Fruit fly (Drosophila melanogaster) whole organism, wandering third instar larva: ENCODE results near the gene mahe.

Source experiments
- Abd-B ChIP-seq: fragments of >200 bp; optimal IDR thresholded peaks from 2 replicates; lab custom pipeline; 2017; ENCODE audit warnings: missing biosample characterization, missing genetic modification characterization
- CG32264 ChIP-seq: fragments of 200-800 bp; sonication (Bioruptor generic); optimal IDR thresholded peaks from 2 replicates; lab custom pipeline; 2016; ENCODE audit warnings: missing biosample characterization, missing genetic modification characterization
- CG9705 ChIP-seq: fragments of 200-800 bp; sonication (Bioruptor generic); optimal IDR thresholded peaks from 2 replicates; lab custom pipeline; 2018; ENCODE audit warnings: missing biosample characterization, mild to moderate bottlenecking, missing genetic modification characterization
- CrebA ChIP-seq: fragments of 200-800 bp; sonication (Bioruptor generic); optimal IDR thresholded peaks from 2 replicates; lab custom pipeline; 2016; ENCODE audit warnings: missing biosample characterization, mild to moderate bottlenecking, missing genetic modification characterization, borderline replicate concordance
- Dfd ChIP-seq: fragments of >200 bp; optimal IDR thresholded peaks from 2 replicates; lab custom pipeline; 2017; ENCODE audit warnings: missing biosample characterization, missing genetic modification characterization
- Dif ChIP-seq: fragments of 200-275, 200-300 bp; sonication (Bioruptor generic); optimal IDR thresholded peaks from 2 replicates; lab custom pipeline; 2018; ENCODE audit warnings: missing biosample characterization, missing genetic modification characterization; ENCODE audit not compliant: partially characterized antibody
- GATAd ChIP-seq: sonication (Bioruptor generic); optimal IDR thresholded peaks from 2 replicates; lab custom pipeline; 2016; ENCODE audit warnings: missing biosample characterization, missing genetic modification characterization
- HLH106 ChIP-seq: fragments of 200-800 bp; optimal IDR thresholded peaks from 3 replicates; lab custom pipeline; 2019; ENCODE audit warnings: missing biosample characterization, mild to moderate bottlenecking, missing genetic modification characterization, moderate library complexity
- Hnf4 ChIP-seq: fragments of 200-800 bp; sonication (Bioruptor generic); optimal IDR thresholded peaks from 2 replicates; lab custom pipeline; 2016; ENCODE audit warnings: missing biosample characterization, mild to moderate bottlenecking, missing genetic modification characterization
- Hr78 ChIP-seq: fragments of >200 bp; optimal IDR thresholded peaks from 2 replicates; lab custom pipeline; 2017; ENCODE audit warnings: missing biosample characterization, missing genetic modification characterization
- Hr83 ChIP-seq: fragments of 200-300 bp; sonication (Bioruptor generic); optimal IDR thresholded peaks from 2 replicates; lab custom pipeline; 2016; ENCODE audit warnings: missing biosample characterization, mild to moderate bottlenecking, missing genetic modification characterization, moderate library complexity; ENCODE audit not compliant: poor library complexity, severe bottlenecking
- Jra ChIP-seq: sonication (Bioruptor generic); optimal IDR thresholded peaks from 2 replicates; lab custom pipeline; 2016; ENCODE audit warnings: missing biosample characterization, missing genetic modification characterization
- Mio ChIP-seq: sonication (Bioruptor generic); optimal IDR thresholded peaks from 2 replicates; lab custom pipeline; 2016; ENCODE audit warnings: missing biosample characterization, missing genetic modification characterization
- Myc ChIP-seq: fragments of >200 bp; optimal IDR thresholded peaks from 2 replicates; lab custom pipeline; 2017
- N ChIP-seq: fragments of >200 bp; optimal IDR thresholded peaks from 2 replicates; lab custom pipeline; 2018; ENCODE audit warnings: missing biosample characterization, missing external identifiers, missing genetic modification characterization
- OdsH ChIP-seq: fragments of 200-800 bp; sonication (Bioruptor generic); optimal IDR thresholded peaks from 2 replicates; lab custom pipeline; 2016; ENCODE audit warnings: missing biosample characterization, mild to moderate bottlenecking, missing genetic modification characterization
- Rel ChIP-seq, 2 experiments: fragments of 200-800 bp; sonication (Bioruptor generic) in 1 of 2; optimal IDR thresholded peaks; 2 replicates in 1 of 2; 3 replicates in 1 of 2; lab custom pipeline; 2016 to 2019; ENCODE audit warnings: mild to moderate bottlenecking in 2 of 2, missing biosample characterization in 2 of 2, missing genetic modification characterization in 2 of 2, moderate library complexity in 1 of 2
- Sp1 ChIP-seq: fragments of 200-800 bp; sonication (Bioruptor generic); optimal IDR thresholded peaks from 3 replicates; lab custom pipeline; 2019; ENCODE audit warnings: missing biosample characterization, mild to moderate bottlenecking, missing genetic modification characterization, moderate library complexity
- Vsx2 ChIP-seq: fragments of 200-300, 225-300 bp; sonication (Bioruptor generic); optimal IDR thresholded peaks from 2 replicates; lab custom pipeline; 2018; ENCODE audit warnings: missing biosample characterization, missing genetic modification characterization; ENCODE audit not compliant: partially characterized antibody
- br ChIP-seq: fragments of 200-800 bp; sonication (Bioruptor generic); optimal IDR thresholded peaks from 2 replicates; lab custom pipeline; 2016; ENCODE audit warnings: missing biosample characterization, missing genetic modification characterization
- dmrt93B ChIP-seq: fragments of 200-800 bp; sonication (Bioruptor generic); optimal IDR thresholded peaks from 2 replicates; lab custom pipeline; 2018; ENCODE audit warnings: missing biosample characterization, mild to moderate bottlenecking, missing genetic modification characterization
- dsf ChIP-seq: sonication (Bioruptor generic); optimal IDR thresholded peaks from 2 replicates; lab custom pipeline; 2016; ENCODE audit warnings: missing biosample characterization, missing genetic modification characterization, borderline replicate concordance
- foxo ChIP-seq, 2 experiments: fragments of 200-800 bp; sonication (Bioruptor generic); optimal IDR thresholded peaks; 2 replicates in 1 of 2; 3 replicates in 1 of 2; lab custom pipeline; 2016 to 2017; ENCODE audit warnings: missing biosample characterization in 2 of 2, missing genetic modification characterization in 2 of 2
- fru ChIP-seq: fragments of 200-800 bp; sonication (Bioruptor generic); optimal IDR thresholded peaks from 3 replicates; lab custom pipeline; 2016; ENCODE audit warnings: missing biosample characterization, mild to moderate bottlenecking, missing genetic modification characterization
- h ChIP-seq: fragments of 200-800 bp; sonication (Bioruptor generic); optimal IDR thresholded peaks from 3 replicates; lab custom pipeline; 2016; ENCODE audit warnings: missing biosample characterization, mild to moderate bottlenecking, missing genetic modification characterization
- lola ChIP-seq: fragments of >200 bp; optimal IDR thresholded peaks from 2 replicates; lab custom pipeline; 2017; ENCODE audit warnings: missing biosample characterization, missing genetic modification characterization
- pan ChIP-seq: fragments of >200 bp; optimal IDR thresholded peaks from 2 replicates; lab custom pipeline; 2017
- rgr ChIP-seq: fragments of 200-800 bp; sonication (Bioruptor generic); optimal IDR thresholded peaks from 3 replicates; lab custom pipeline; 2016; ENCODE audit warnings: missing biosample characterization, mild to moderate bottlenecking, missing genetic modification characterization
- sv ChIP-seq: fragments of 200-800 bp; sonication (Bioruptor generic); optimal IDR thresholded peaks from 3 replicates; lab custom pipeline; 2016; ENCODE audit warnings: missing biosample characterization, missing genetic modification characterization
- tai ChIP-seq: sonication (Bioruptor generic); optimal IDR thresholded peaks from 2 replicates; lab custom pipeline; 2016; ENCODE audit warnings: missing biosample characterization, missing genetic modification characterization
- woc ChIP-seq: sonication (Bioruptor generic); optimal IDR thresholded peaks from 2 replicates; lab custom pipeline; 2016; ENCODE audit warnings: missing biosample characterization, mild to moderate bottlenecking, missing genetic modification characterization

mahe gene

dm6 chrX:7884360-7884759, 46.8 kb downstream of the mahe start, which contains the start of gene Ir7g:
Gene Ir7g (plus strand): TSS chrX:7884660.
- no peak for TF ChIP-seq Hr83 (GFP tag; lab: Kevin White, UChicago)
- no peak for TF ChIP-seq rgr
- TF ChIP-seq br (GFP tag; lab: Kevin White, UChicago) = no peak
- no peak for TF ChIP-seq pan (lab: Kevin White, UChicago)
- no peak for TF ChIP-seq Jra (GFP tag; lab: Kevin White, UChicago)
- no peak for TF ChIP-seq h (GFP tag; lab: Kevin White, UChicago)
- no peak for TF ChIP-seq OdsH
- no peak for TF ChIP-seq fru (GFP tag; lab: Kevin White, UChicago)
- no peak for TF ChIP-seq Dif (GFP tag; lab: Kevin White, UChicago)
- no peak for TF ChIP-seq dmrt93B (GFP tag; lab: Kevin White, UChicago)

DNA sequence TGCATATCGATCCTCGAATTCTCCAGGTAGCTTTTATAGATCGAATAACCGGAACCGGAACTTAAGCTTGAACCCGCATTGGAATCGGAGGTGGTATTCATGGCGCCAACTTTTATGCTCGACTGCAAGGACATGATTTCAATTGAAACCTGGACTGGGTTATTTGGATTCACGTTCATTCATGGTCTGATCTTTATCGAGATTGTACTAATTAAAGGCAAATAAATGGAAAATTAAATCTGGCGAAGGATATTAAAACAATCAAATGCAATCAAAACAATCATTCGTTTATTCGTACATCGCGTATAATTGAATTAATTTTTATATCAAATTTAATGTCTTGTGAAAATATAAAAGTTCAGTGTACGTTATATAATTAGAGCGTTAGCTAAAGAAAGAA, 47.3 kb downstream of the mahe start, which contains the start of gene Ir7f:
TSS of gene Ir7f (minus strand) at position 101 of the 400 bp plus-strand sequence.
- TF ChIP-seq pan (lab: Kevin White, UChicago) (no peak), Dif (GFP tag; lab: Kevin White, UChicago) (no peak), Abd-B (GFP tag; lab: Kevin White, UChicago) (no peak), CG32264 (no peak), Hr78 (GFP tag; lab: Kevin White, UChicago) (no peak), Myc (lab: Kevin White, UChicago) (no peak), CrebA (GFP tag; lab: Kevin White, UChicago) (no peak), N (GFP tag; lab: Kevin White, UChicago) (no peak), Sp1 (no peak), sv (GFP tag; lab: Kevin White, UChicago) (no peak), dsf (GFP tag; lab: Kevin White, UChicago) (no peak), Rel (GFP tag; optimal IDR thresholded peaks at IDR 0.05; lab: Kevin White, UChicago) (no peak), Rel (tag; optimal IDR thresholded peaks at IDR 0.05; lab: Kevin White, UChicago) (no peak), br (GFP tag; lab: Kevin White, UChicago) (no peak), Hr83 (GFP tag; lab: Kevin White, UChicago) (no peak)

DNA sequence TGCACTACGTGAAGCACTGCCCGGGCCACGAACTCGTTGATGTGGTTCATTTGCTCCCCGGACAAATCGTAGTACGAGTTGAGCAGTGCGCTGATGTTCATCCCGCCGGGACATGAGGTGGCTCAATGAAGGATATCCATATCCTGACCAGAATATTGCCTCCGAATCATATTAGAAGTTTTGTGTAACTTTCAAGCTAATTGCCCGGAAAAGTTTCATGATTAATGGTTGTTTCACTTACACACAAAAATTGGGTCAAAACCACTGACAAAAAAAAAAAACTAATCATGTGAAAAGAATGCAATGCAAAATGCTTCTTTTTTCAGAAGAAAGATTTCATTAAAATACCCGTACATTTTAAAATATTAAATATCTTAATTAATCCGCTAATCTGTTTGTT, 49.6 kb downstream of the mahe start, which contains the start of gene Ir7e:
TSS of gene Ir7e (minus strand) at position 101 of the 400 bp plus-strand sequence.
- TF ChIP-seq Rel (GFP tag; optimal IDR thresholded peaks at IDR 0.05; lab: Kevin White, UChicago) = no peak
- TF ChIP-seq Rel (tag; optimal IDR thresholded peaks at IDR 0.05; lab: Kevin White, UChicago) = no peak
- no peak for TF ChIP-seq Jra (GFP tag; lab: Kevin White, UChicago)
- TF ChIP-seq lola (GFP tag; lab: Kevin White, UChicago) = no peak
- no peak for TF ChIP-seq br (GFP tag; lab: Kevin White, UChicago)
- no peak for TF ChIP-seq HLH106 (tag; lab: Kevin White, UChicago)
- TF ChIP-seq CG9705 = no peak
- TF ChIP-seq tai (GFP tag; lab: Kevin White, UChicago) = no peak
- no peak for TF ChIP-seq CrebA (GFP tag; lab: Kevin White, UChicago)
- no peak for TF ChIP-seq Dfd (GFP tag; lab: Kevin White, UChicago)
- TF ChIP-seq Sp1 = no peak
- no peak for TF ChIP-seq rgr
- no peak for TF ChIP-seq dmrt93B (GFP tag; lab: Kevin White, UChicago)
- no peak for TF ChIP-seq Vsx2 (GFP tag; lab: Kevin White, UChicago)
- no peak for TF ChIP-seq Dif (GFP tag; lab: Kevin White, UChicago)
- TF ChIP-seq dsf (GFP tag; lab: Kevin White, UChicago) = no peak
- TF ChIP-seq Myc (lab: Kevin White, UChicago) = no peak
- no peak for TF ChIP-seq CG32264

DNA sequence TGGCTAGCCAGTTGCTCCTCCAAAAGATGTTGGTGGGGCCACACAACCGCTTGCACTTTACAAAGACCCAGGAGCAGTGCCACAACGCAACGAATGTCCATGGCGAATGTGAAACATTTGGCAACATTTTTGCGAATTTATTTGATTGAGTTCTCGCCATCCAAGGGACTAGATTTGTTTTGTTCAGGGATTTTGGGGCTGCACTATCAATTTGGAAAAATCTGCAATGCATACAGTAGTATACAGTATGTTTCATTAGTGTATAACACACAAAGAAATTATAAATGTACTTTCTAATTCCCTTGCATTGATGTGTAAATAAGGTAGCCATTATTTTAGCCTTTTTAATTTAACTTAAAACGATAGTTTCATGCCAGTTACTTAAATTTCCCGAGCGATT, 52.4 kb downstream of the mahe start, which contains the start of gene Ir7d:
TSS of gene Ir7d (minus strand) at position 101 of the 400 bp plus-strand sequence.
- no peak for TF ChIP-seq GATAd (GFP tag; lab: Kevin White, UChicago)
- no peak for TF ChIP-seq woc
- no peak for TF ChIP-seq dmrt93B (GFP tag; lab: Kevin White, UChicago)
- no peak for TF ChIP-seq Hr78 (GFP tag; lab: Kevin White, UChicago)
- TF ChIP-seq foxo (GFP tag; optimal IDR thresholded peaks at IDR 0.05; lab: Kevin White, UChicago) = no peak
- no peak for TF ChIP-seq Vsx2 (GFP tag; lab: Kevin White, UChicago)
- TF ChIP-seq Hnf4 (GFP tag; lab: Kevin White, UChicago) = no peak
- no peak for TF ChIP-seq Mio (GFP tag; lab: Kevin White, UChicago)
- no peak for TF ChIP-seq Abd-B (GFP tag; lab: Kevin White, UChicago)
- TF ChIP-seq CrebA (GFP tag; lab: Kevin White, UChicago) = no peak
- no peak for TF ChIP-seq Sp1
- no peak for TF ChIP-seq HLH106 (tag; lab: Kevin White, UChicago)
